Worm (Caenorhabditis elegans): Measurements from ENCODE around the gene faah-6.

faah-6 gene

ce11 chrIII:11659804-11660203 lies 9.6 kb downstream of the faah-6 start:
- TF ChIP-seq chd-7 (tag; optimal IDR thresholded peaks at IDR 0.05), result no peak
- no peak for TF ChIP-seq ama-1 (optimal IDR thresholded peaks at IDR 0.05)
- TF ChIP-seq ama-1 (GFP tag; optimal IDR thresholded peaks at IDR 0.05), result no peak
- TF ChIP-seq gei-17 (GFP tag; optimal IDR thresholded peaks at IDR 0.05), result no peak
- TF ChIP-seq T26A5.8 (tag; optimal IDR thresholded peaks at IDR 0.05), result no peak
- no peak for TF ChIP-seq madf-3 (GFP tag; IDR thresholded peaks at IDR 0.05)
- no peak for TF ChIP-seq nhr-120 (GFP tag; IDR thresholded peaks at IDR 0.05)
- no peak for TF ChIP-seq zim-3 (tag; optimal IDR thresholded peaks at IDR 0.05)
- TF ChIP-seq nfya-2 (GFP tag; IDR thresholded peaks at IDR 0.05), result no peak
- TF ChIP-seq Y53F4B.3 (GFP tag; IDR thresholded peaks at IDR 0.05), result no peak
- no peak for TF ChIP-seq snpc-4 (GFP tag; optimal IDR thresholded peaks at IDR 0.05)
- no peak for TF ChIP-seq snpc-4 (tag; optimal IDR thresholded peaks at IDR 0.05)
- TF ChIP-seq unc-130 (GFP tag; optimal IDR thresholded peaks at IDR 0.05), result no peak
- no peak for TF ChIP-seq F49E8.2 (tag; optimal IDR thresholded peaks at IDR 0.05; ENCODE audit: insufficient read depth)
- no peak for TF ChIP-seq ceh-40 (GFP tag; IDR thresholded peaks at IDR 0.05)
- peak; percentile 22 for TF ChIP-seq attf-5 (GFP tag; optimal IDR thresholded peaks at IDR 0.05)
- TF ChIP-seq rpc-1 (optimal IDR thresholded peaks at IDR 0.05), result no peak
- TF ChIP-seq rpc-1 (tag; optimal IDR thresholded peaks at IDR 0.05), result no peak
- TF ChIP-seq F10E7.11 (tag; optimal IDR thresholded peaks at IDR 0.05), result no peak
- peak; percentile 10; the same call in 1 of the 2 replicates for TF ChIP-seq dox-1 (GFP tag; IDR thresholded peaks at IDR 0.05)
- peak; percentile 61 for TF ChIP-seq nhr-80 (tag; optimal IDR thresholded peaks at IDR 0.05)
- TF ChIP-seq zfh-2 (GFP tag; conservative IDR thresholded peaks at IDR 0.05), result peak; percentile 82
- TF ChIP-seq atf-7 (tag; optimal IDR thresholded peaks at IDR 0.05), result no peak
- no peak for TF ChIP-seq F55B11.4 (tag; optimal IDR thresholded peaks at IDR 0.05; ENCODE audit: borderline replicate concordance, insufficient read depth)
- TF ChIP-seq mcd-1 (GFP tag; IDR thresholded peaks at IDR 0.05), result 0 out of 2 replicates have a peak, but pooled peaks have one; percentile 26
- no peak for TF ChIP-seq rec-8 (tag; optimal IDR thresholded peaks at IDR 0.05)
- no peak for TF ChIP-seq xnd-1 (tag; optimal IDR thresholded peaks at IDR 0.05)
- no peak for TF ChIP-seq hlh-12 (tag; optimal IDR thresholded peaks at IDR 0.05)
- no peak for TF ChIP-seq cebp-1 (GFP tag; IDR thresholded peaks at IDR 0.05)
- TF ChIP-seq cebp-1 (tag; optimal IDR thresholded peaks at IDR 0.05), result peak; percentile 42
- TF ChIP-seq attf-3 (GFP tag; conservative IDR thresholded peaks at IDR 0.05), result no peak
- no peak for TF ChIP-seq lag-1 (GFP tag; IDR thresholded peaks at IDR 0.05)
- no peak for TF ChIP-seq lsl-1 (GFP tag; optimal IDR thresholded peaks at IDR 0.05)
- no peak for TF ChIP-seq efl-1 (GFP tag; optimal IDR thresholded peaks at IDR 0.05)
- no peak for TF ChIP-seq nhr-179 (tag; optimal IDR thresholded peaks at IDR 0.05)
- no peak for TF ChIP-seq B0336.3 (GFP tag; IDR thresholded peaks at IDR 0.05)

DNA sequence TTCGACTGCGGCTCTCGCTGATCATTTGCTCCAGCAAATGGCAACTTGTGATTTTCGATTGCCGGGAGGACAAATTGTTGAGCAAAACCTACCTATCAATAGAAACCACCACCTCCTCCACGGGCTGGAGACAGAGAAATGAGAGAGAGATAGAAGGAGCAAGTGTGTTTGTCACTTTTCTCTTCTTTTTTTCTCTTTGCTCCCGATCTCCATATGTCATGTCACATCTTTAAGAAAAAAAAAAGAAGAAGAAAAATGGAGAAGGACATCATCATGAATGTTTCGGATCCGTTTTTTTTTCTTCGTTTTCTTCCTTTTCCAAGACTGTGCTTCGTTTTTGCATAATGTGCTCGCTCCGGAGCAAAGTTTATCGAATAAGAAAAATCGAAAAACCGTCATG lies 10.5 kb downstream of the faah-6 start:
- TF ChIP-seq Y67H2A.10 (GFP tag; conservative IDR thresholded peaks at IDR 0.05), result no peak
- peak; percentile 7 for TF ChIP-seq nhr-80 (tag; optimal IDR thresholded peaks at IDR 0.05)
- 0 out of 2 replicates have a peak, but pooled peaks have one; percentile 8 for TF ChIP-seq zfh-2 (GFP tag; conservative IDR thresholded peaks at IDR 0.05)

ce11 chrIII:11663400-11663799 lies 13.1 kb downstream of the faah-6 start:
- no peak for TF ChIP-seq Y95B8A.8 (GFP tag; IDR thresholded peaks at IDR 0.05)
- TF ChIP-seq ztf-6 (GFP tag; IDR thresholded peaks at IDR 0.05), result no peak
- TF ChIP-seq Y53G8AR.9 (GFP tag; conservative IDR thresholded peaks at IDR 0.05), result no peak
- TF ChIP-seq ceh-58 (GFP tag; IDR thresholded peaks at IDR 0.05), result no peak
- no peak for TF ChIP-seq nfyb-1 (GFP tag; IDR thresholded peaks at IDR 0.05)
- TF ChIP-seq pbrm-1 (GFP tag; IDR thresholded peaks at IDR 0.05), result no peak
- TF ChIP-seq D2030.7 (GFP tag; IDR thresholded peaks at IDR 0.05), result no peak
- TF ChIP-seq B0019.2 (GFP tag; conservative IDR thresholded peaks at IDR 0.05), result no peak
- TF ChIP-seq fkh-3 (tag; optimal IDR thresholded peaks at IDR 0.05), result no peak
- TF ChIP-seq K11D2.4 (GFP tag; IDR thresholded peaks at IDR 0.05), result no peak
- no peak for TF ChIP-seq ekl-4 (GFP tag; IDR thresholded peaks at IDR 0.05)
- TF ChIP-seq hlh-12 (tag; optimal IDR thresholded peaks at IDR 0.05), result no peak
- TF ChIP-seq cebp-1 (GFP tag; IDR thresholded peaks at IDR 0.05), result no peak
- no peak for TF ChIP-seq cebp-1 (tag; optimal IDR thresholded peaks at IDR 0.05)
- TF ChIP-seq sptf-2 (GFP tag; optimal IDR thresholded peaks at IDR 0.05), result no peak
- no peak for TF ChIP-seq madf-10 (tag; optimal IDR thresholded peaks at IDR 0.05)

All from whole organism, young adult.